Fruit fly (Drosophila melanogaster): ENCODE measurements around the gene CG44002.

The CG44002 gene

dm6 chr2L:3124500-3124977 is 46.4 kb downstream of the CG44002 start (continued):
- 0 out of 2 replicates have a peak, but pooled peaks have one; percentile 30 for TF ChIP-seq Drgx (GFP tag; IDR thresholded peaks at IDR 0.05)
- no peak for TF ChIP-seq stc (GFP tag; IDR thresholded peaks at IDR 0.05)
- no peak for TF ChIP-seq CG30431 (GFP tag; optimal IDR thresholded peaks at IDR 0.05)
- TF ChIP-seq CG1529 (GFP tag; optimal IDR thresholded peaks at IDR 0.05) = no peak
- no peak for TF ChIP-seq CG15073 (GFP tag; optimal IDR thresholded peaks at IDR 0.05)
- TF ChIP-seq Ets65A (GFP tag) = no peak
- TF ChIP-seq toy (GFP tag; IDR thresholded peaks at IDR 0.05) = no peak
- TF ChIP-seq Dbx (GFP tag; IDR thresholded peaks at IDR 0.05) = peak; percentile 47; the same call in 2 of the 3 replicates
- TF ChIP-seq CG3407 (GFP tag; optimal IDR thresholded peaks at IDR 0.05) = no peak
- TF ChIP-seq Jarid2 (GFP tag; optimal IDR thresholded peaks at IDR 0.05) = peak; percentile 93
- no peak for TF ChIP-seq lmd (GFP tag; IDR thresholded peaks at IDR 0.05)
- no peak for TF ChIP-seq CG4360 (GFP tag; IDR thresholded peaks at IDR 0.05)
- TF ChIP-seq CG15011 (GFP tag; optimal IDR thresholded peaks at IDR 0.05) = no peak
- no peak for TF ChIP-seq MTF-1 (GFP tag; optimal IDR thresholded peaks at IDR 0.05; ENCODE audit: borderline replicate concordance)
- no peak for TF ChIP-seq repo (GFP tag; optimal IDR thresholded peaks at IDR 0.05)
- no peak for TF ChIP-seq CG9797 (GFP tag; optimal IDR thresholded peaks at IDR 0.05)
- TF ChIP-seq CG11504 (tag; optimal IDR thresholded peaks at IDR 0.05) = no peak
- peak; percentile 67 for TF ChIP-seq CG34224 (GFP tag; IDR thresholded peaks at IDR 0.05; ENCODE audit: partially characterized antibody)
- TF ChIP-seq CG10274 (GFP tag; optimal IDR thresholded peaks at IDR 0.05) = no peak
- TF ChIP-seq CG10147 (GFP tag; optimal IDR thresholded peaks at IDR 0.05) = no peak
- no peak for TF ChIP-seq CG1647 (GFP tag; optimal IDR thresholded peaks at IDR 0.05)
- TF ChIP-seq jigr1 (GFP tag; IDR thresholded peaks at IDR 0.05) = no peak
- no peak for TF ChIP-seq CG8765 (GFP tag; IDR thresholded peaks at IDR 0.05)
- TF ChIP-seq CG15479 (GFP tag; optimal IDR thresholded peaks at IDR 0.05) = no peak
- TF ChIP-seq CG2120 (GFP tag; optimal IDR thresholded peaks at IDR 0.05) = no peak
- TF ChIP-seq Xrp1 (GFP tag; IDR thresholded peaks at IDR 0.05) = no peak
- no peak for TF ChIP-seq slp2 (GFP tag; optimal IDR thresholded peaks at IDR 0.05)
- TF ChIP-seq ash1 (GFP tag; optimal IDR thresholded peaks at IDR 0.05) = no peak
- no peak for TF ChIP-seq insv (GFP tag; optimal IDR thresholded peaks at IDR 0.05)
- TF ChIP-seq CG15514 (GFP tag; optimal IDR thresholded peaks at IDR 0.05) = peak; percentile 7
- TF ChIP-seq CG10366 (GFP tag; IDR thresholded peaks at IDR 0.05) = no peak
- no peak for TF ChIP-seq gsb-n (tag; optimal IDR thresholded peaks at IDR 0.05)
- no peak for TF ChIP-seq CG30020 (tag; optimal IDR thresholded peaks at IDR 0.05)
- no peak for TF ChIP-seq trem (tag; optimal IDR thresholded peaks at IDR 0.05)
- no peak for TF ChIP-seq Optix (GFP tag; IDR thresholded peaks at IDR 0.05)
- no peak for TF ChIP-seq Tbp (GFP tag; optimal IDR thresholded peaks at IDR 0.05)
- no peak for TF ChIP-seq az2 (GFP tag; optimal IDR thresholded peaks at IDR 0.05)
- no peak for TF ChIP-seq ase (GFP tag; IDR thresholded peaks at IDR 0.05)
- no peak for TF ChIP-seq C15 (GFP tag; IDR thresholded peaks at IDR 0.05)
- no peak for TF ChIP-seq pnt (GFP tag; optimal IDR thresholded peaks at IDR 0.05)
- TF ChIP-seq sqz (GFP tag; optimal IDR thresholded peaks at IDR 0.05) = no peak
- TF ChIP-seq CG18476 (GFP tag; optimal IDR thresholded peaks at IDR 0.05) = peak; percentile 70
- no peak; the same call in 1 of the 2 replicates for TF ChIP-seq E2f2 (GFP tag; IDR thresholded peaks at IDR 0.05)
- no peak for TF ChIP-seq CG10959 (GFP tag; IDR thresholded peaks at IDR 0.05)
- no peak for TF ChIP-seq pan (optimal IDR thresholded peaks at IDR 0.05)
- no peak for TF ChIP-seq pan (GFP tag; optimal IDR thresholded peaks at IDR 0.05 in 1 of 2, IDR thresholded peaks at IDR 0.05 in 1 of 2)
- TF ChIP-seq Xbp1 (GFP tag; optimal IDR thresholded peaks at IDR 0.05) = no peak
- TF ChIP-seq crol (GFP tag; IDR thresholded peaks at IDR 0.05) = peak; percentile 53
- no peak for TF ChIP-seq Sox102F (GFP tag; optimal IDR thresholded peaks at IDR 0.05)
- TF ChIP-seq CG1602 (GFP tag; optimal IDR thresholded peaks at IDR 0.05) = no peak
- TF ChIP-seq CG4328 (GFP tag; optimal IDR thresholded peaks at IDR 0.05) = no peak
- TF ChIP-seq Bgb (GFP tag; IDR thresholded peaks at IDR 0.05; ENCODE audit: partially characterized antibody) = peak; percentile 51; the same call in 1 of the 2 replicates
- no peak for TF ChIP-seq Ada2b (GFP tag; IDR thresholded peaks at IDR 0.05)
